Fruit fly (Drosophila melanogaster) whole organism, embryonic: ENCODE measurements around the gene CG15406.

Source experiments
- Aef1 ChIP-seq: fragments of 200-800 bp; sonication (Bioruptor generic); IDR thresholded peaks from 3 replicates; pipeline ENCODE4 v1.3.6; 2022; ENCODE audit warnings: missing biosample characterization, missing genetic modification characterization
- CG1024 ChIP-seq: fragments of 200-800 bp; sonication (Bioruptor generic); IDR thresholded peaks from 2 replicates; pipeline ENCODE4 v1.3.6; 2022; ENCODE audit warnings: missing biosample characterization, missing genetic modification characterization
- CG10565 ChIP-seq: fragments of 200-800 bp; sonication (Bioruptor generic); optimal IDR thresholded peaks from 3 replicates; lab custom pipeline; 2016; ENCODE audit warnings: missing biosample characterization, mild to moderate bottlenecking, missing genetic modification characterization
- CG11093 ChIP-seq: fragments of 200-800 bp; sonication (Bioruptor generic); IDR thresholded peaks from 3 replicates; pipeline ENCODE4 v1.3.6; 2022; ENCODE audit warnings: missing biosample characterization, missing genetic modification characterization
- CG11247 ChIP-seq: fragments of 200-800 bp; sonication (Bioruptor generic); IDR thresholded peaks from 2 replicates; pipeline ENCODE4 v1.3.6; 2022; ENCODE audit warnings: missing biosample characterization, missing genetic modification characterization
- CG11398 ChIP-seq: fragments of 200-800 bp; sonication (Bioruptor generic); optimal IDR thresholded peaks from 2 replicates; lab custom pipeline; 2016; ENCODE audit warnings: missing biosample characterization, missing genetic modification characterization
- CG14014 ChIP-seq: fragments of 200-800 bp; sonication (Bioruptor generic); IDR thresholded peaks from 2 replicates; pipeline ENCODE4 v1.3.6; 2022; ENCODE audit warnings: missing biosample characterization, missing genetic modification characterization
- CG1529 ChIP-seq: fragments of 200-800 bp; sonication (Bioruptor generic); optimal IDR thresholded peaks from 3 replicates; lab custom pipeline; 2018; ENCODE audit warnings: missing biosample characterization, missing genetic modification characterization
- CG17186 ChIP-seq: fragments of 200-800 bp; sonication (Bioruptor generic); optimal IDR thresholded peaks from 3 replicates; lab custom pipeline; 2017; ENCODE audit warnings: missing biosample characterization, missing genetic modification reagents, missing genetic modification characterization
- CG2202 ChIP-seq: fragments of 200-800 bp; sonication (Bioruptor generic); optimal IDR thresholded peaks from 2 replicates; lab custom pipeline; 2018; ENCODE audit warnings: missing biosample characterization, mild to moderate bottlenecking, missing genetic modification characterization
- CG2889 ChIP-seq: fragments of 200-800 bp; sonication (Bioruptor generic); IDR thresholded peaks from 3 replicates; pipeline ENCODE4 v1.3.6; 2022; ENCODE audit warnings: missing biosample characterization, missing genetic modification characterization
- CG31388 ChIP-seq: fragments of 200-800 bp; sonication (Bioruptor generic); optimal IDR thresholded peaks from 2 replicates; lab custom pipeline; 2016; ENCODE audit warnings: missing biosample characterization, missing genetic modification characterization
- CG4282 ChIP-seq: fragments of 200-800 bp; sonication (Bioruptor generic); optimal IDR thresholded peaks from 2 replicates; lab custom pipeline; 2016; ENCODE audit warnings: missing biosample characterization, missing genetic modification characterization
- CG4360 ChIP-seq: fragments of 200-800 bp; sonication (Bioruptor generic); IDR thresholded peaks from 2 replicates; pipeline ENCODE4 v1.3.6; 2022; ENCODE audit warnings: missing biosample characterization, missing genetic modification characterization
- CG5953 ChIP-seq: fragments of 200-800 bp; sonication (Bioruptor generic); IDR thresholded peaks from 2 replicates; pipeline ENCODE4 v1.3.6; 2022; ENCODE audit warnings: missing biosample characterization, missing genetic modification characterization
- CG6254 ChIP-seq: fragments of 200-800 bp; sonication (Bioruptor generic); optimal IDR thresholded peaks from 3 replicates; lab custom pipeline; 2017; ENCODE audit warnings: mild to moderate bottlenecking, missing biosample characterization, missing genetic modification reagents, missing genetic modification characterization
- CG6813 ChIP-seq: fragments of 200-800 bp; sonication (Bioruptor generic); optimal IDR thresholded peaks from 2 replicates; lab custom pipeline; 2017; ENCODE audit warnings: missing biosample characterization, missing genetic modification characterization, mild to moderate bottlenecking, moderate library complexity, missing genetic modification reagents
- CG7357 ChIP-seq: fragments of 200-800 bp; sonication (Bioruptor generic); IDR thresholded peaks from 3 replicates; pipeline ENCODE4 v1.3.6; 2022; ENCODE audit warnings: missing biosample characterization, missing genetic modification characterization
- CG9797 ChIP-seq: fragments of 200-800 bp; sonication (Bioruptor generic); optimal IDR thresholded peaks from 3 replicates; lab custom pipeline; 2018; ENCODE audit warnings: missing biosample characterization, mild to moderate bottlenecking, missing genetic modification characterization
- CG9932 ChIP-seq: fragments of 200-800 bp; sonication (Bioruptor generic); IDR thresholded peaks from 2 replicates; pipeline ENCODE4 v1.3.6; 2022; ENCODE audit warnings: missing biosample characterization, missing genetic modification characterization
- Dll ChIP-seq: fragments of 200-800 bp; sonication (Bioruptor generic); IDR thresholded peaks from 4 replicates; pipeline ENCODE4 v1.3.6; 2022; ENCODE audit warnings: missing biosample characterization, missing genetic modification characterization; ENCODE audit not compliant: partially characterized antibody
- E2f2 ChIP-seq: fragments of 200-800 bp; sonication (Bioruptor generic); IDR thresholded peaks from 2 replicates; pipeline ENCODE4 v1.3.6; 2022; ENCODE audit warnings: missing biosample characterization, missing genetic modification characterization
- Eip74EF ChIP-seq, 2 experiments: fragments of 200-800 bp in 1 of 2; fragments of >200 bp in 1 of 2; sonication (Bioruptor generic) in 1 of 2; optimal IDR thresholded peaks; 2 replicates each; lab custom pipeline; 2017 to 2019; ENCODE audit warnings: missing biosample characterization in 2 of 2, missing genetic modification characterization in 2 of 2, mild to moderate bottlenecking in 1 of 2, moderate library complexity in 1 of 2
- Fer2 ChIP-seq: fragments of 200-800 bp; sonication (Bioruptor generic); optimal IDR thresholded peaks from 2 replicates; lab custom pipeline; 2018; ENCODE audit warnings: missing biosample characterization, mild to moderate bottlenecking, missing genetic modification characterization, moderate library complexity
- HLH3B ChIP-seq: fragments of 200-800 bp; sonication (Bioruptor generic); IDR thresholded peaks from 2 replicates; pipeline ENCODE4 v1.3.6; 2022; ENCODE audit warnings: missing biosample characterization, missing genetic modification characterization
- Lim3 ChIP-seq: fragments of 200-800 bp; sonication (Bioruptor generic); IDR thresholded peaks from 2 replicates; pipeline ENCODE4 v1.3.6; 2022; ENCODE audit warnings: missing biosample characterization, missing genetic modification characterization
- TFAM ChIP-seq: fragments of 200-800 bp; sonication (Bioruptor generic); optimal IDR thresholded peaks from 2 replicates; lab custom pipeline; 2017; ENCODE audit warnings: missing biosample characterization, missing genetic modification characterization, inconsistent platforms
- Trl ChIP-seq, 3 experiments: fragments of >200 bp in 2 of 3; fragments of 200-800 bp in 1 of 3; sonication (Bioruptor generic) in 1 of 3; optimal IDR thresholded peaks; 2 replicates in 1 of 3; 3 replicates in 2 of 3; lab custom pipeline; 2016 to 2017; ENCODE audit warnings: missing biosample characterization in 1 of 3, missing genetic modification characterization in 1 of 3
- ara ChIP-seq: fragments of 200-800 bp; sonication (Bioruptor generic); IDR thresholded peaks from 2 replicates; pipeline ENCODE4 v1.3.6; 2022; ENCODE audit warnings: missing biosample characterization, missing genetic modification characterization
- bcd ChIP-seq: fragments of 200-800 bp; sonication (Bioruptor generic); optimal IDR thresholded peaks from 2 replicates; lab custom pipeline; 2017; ENCODE audit warnings: missing biosample characterization, mild to moderate bottlenecking, missing genetic modification characterization
- bsh ChIP-seq, 2 experiments: fragments of 200-800 bp; sonication (Bioruptor generic); optimal IDR thresholded peaks; 2 replicates each; lab custom pipeline; 2017 to 2018; ENCODE audit warnings: mild to moderate bottlenecking in 2 of 2, missing biosample characterization in 2 of 2, missing genetic modification characterization in 2 of 2, moderate library complexity in 1 of 2
- crp ChIP-seq, 2 experiments: fragments of 200-800 bp; sonication (Bioruptor generic); optimal IDR thresholded peaks; 2 replicates in 1 of 2; 3 replicates in 1 of 2; lab custom pipeline; 2017; ENCODE audit warnings: missing biosample characterization in 2 of 2, missing genetic modification characterization in 2 of 2, mild to moderate bottlenecking in 1 of 2, moderate library complexity in 1 of 2
- danr ChIP-seq: fragments of 200-800 bp; sonication (Bioruptor generic); IDR thresholded peaks from 2 replicates; pipeline ENCODE4 v1.3.6; 2022; ENCODE audit warnings: missing biosample characterization, missing genetic modification characterization
- dmrt99B ChIP-seq: fragments of 200-800 bp; sonication (Bioruptor generic); optimal IDR thresholded peaks from 2 replicates; lab custom pipeline; 2018; ENCODE audit warnings: missing biosample characterization, mild to moderate bottlenecking, missing genetic modification characterization, moderate library complexity
- ems ChIP-seq: fragments of 200-800 bp; sonication (Bioruptor generic); optimal IDR thresholded peaks from 3 replicates; lab custom pipeline; 2016; ENCODE audit warnings: missing biosample characterization, missing genetic modification characterization
- en ChIP-seq: fragments of 200-800 bp; sonication (Bioruptor generic); optimal IDR thresholded peaks from 2 replicates; lab custom pipeline; 2016; ENCODE audit warnings: missing biosample characterization, missing genetic modification characterization
- gem ChIP-seq: fragments of 200-800 bp; sonication (Bioruptor generic); optimal IDR thresholded peaks from 2 replicates; lab custom pipeline; 2019; ENCODE audit warnings: missing biosample characterization, mild to moderate bottlenecking, missing genetic modification characterization, moderate library complexity
- gt ChIP-seq: fragments of 200-800 bp; sonication (Bioruptor generic); IDR thresholded peaks from 2 replicates; pipeline ENCODE4 v1.3.6; 2022; ENCODE audit warnings: missing biosample characterization, missing genetic modification characterization
- hbn ChIP-seq: fragments of 200-800 bp; sonication (Bioruptor generic); IDR thresholded peaks from 2 replicates; pipeline ENCODE4 v1.3.6; 2022; ENCODE audit warnings: missing biosample characterization, missing genetic modification characterization; ENCODE audit not compliant: partially characterized antibody
- lbe ChIP-seq: fragments of 200-800 bp; sonication (Bioruptor generic); optimal IDR thresholded peaks from 2 replicates; lab custom pipeline; 2016; ENCODE audit warnings: missing biosample characterization, mild to moderate bottlenecking, missing genetic modification characterization
- lola ChIP-seq, 3 experiments: fragments of >200 bp in 2 of 3; fragments of 200-800 bp in 1 of 3; sonication (Bioruptor generic) in 1 of 3; optimal IDR thresholded peaks; 2 replicates each; lab custom pipeline; 2017 to 2019; ENCODE audit warnings: missing biosample characterization in 3 of 3, missing genetic modification characterization in 3 of 3, mild to moderate bottlenecking in 1 of 3, moderate library complexity in 1 of 3
- lov ChIP-seq, 2 experiments: fragments of 200-800 bp in 1 of 2; fragments of >200 bp in 1 of 2; sonication (Bioruptor generic) in 1 of 2; IDR thresholded peaks in 1 of 2; optimal IDR thresholded peaks in 1 of 2; 2 replicates in 1 of 2; 3 replicates in 1 of 2; pipeline versions ENCODE4 v1.3.6 to Lab custom; 2017 to 2022; ENCODE audit warnings: missing biosample characterization in 1 of 2, missing genetic modification characterization in 1 of 2
- pita ChIP-seq: fragments of 200-800 bp; sonication (Bioruptor generic); optimal IDR thresholded peaks from 2 replicates; lab custom pipeline; 2017; ENCODE audit warnings: missing biosample characterization, mild to moderate bottlenecking, missing genetic modification characterization
- pnt ChIP-seq: fragments of 200-800 bp; sonication (Bioruptor generic); optimal IDR thresholded peaks from 3 replicates; lab custom pipeline; 2016; ENCODE audit warnings: missing biosample characterization, missing genetic modification characterization
- pum ChIP-seq: fragments of 200-800 bp; sonication (Bioruptor generic); optimal IDR thresholded peaks from 2 replicates; lab custom pipeline; 2016; ENCODE audit warnings: missing biosample characterization, missing genetic modification characterization
- tio ChIP-seq: fragments of 200-800 bp; sonication (Bioruptor generic); optimal IDR thresholded peaks from 2 replicates; lab custom pipeline; 2017; ENCODE audit warnings: missing biosample characterization, missing genetic modification characterization, inconsistent platforms
- twi ChIP-seq: fragments of 200-800 bp; optimal IDR thresholded peaks from 2 replicates; lab custom pipeline; 2019; ENCODE audit warnings: missing biosample characterization, mild to moderate bottlenecking, missing genetic modification characterization, moderate library complexity
- yki ChIP-seq: fragments of >200 bp; optimal IDR thresholded peaks from 3 replicates; lab custom pipeline; 2018

CG15406 gene

DNA sequence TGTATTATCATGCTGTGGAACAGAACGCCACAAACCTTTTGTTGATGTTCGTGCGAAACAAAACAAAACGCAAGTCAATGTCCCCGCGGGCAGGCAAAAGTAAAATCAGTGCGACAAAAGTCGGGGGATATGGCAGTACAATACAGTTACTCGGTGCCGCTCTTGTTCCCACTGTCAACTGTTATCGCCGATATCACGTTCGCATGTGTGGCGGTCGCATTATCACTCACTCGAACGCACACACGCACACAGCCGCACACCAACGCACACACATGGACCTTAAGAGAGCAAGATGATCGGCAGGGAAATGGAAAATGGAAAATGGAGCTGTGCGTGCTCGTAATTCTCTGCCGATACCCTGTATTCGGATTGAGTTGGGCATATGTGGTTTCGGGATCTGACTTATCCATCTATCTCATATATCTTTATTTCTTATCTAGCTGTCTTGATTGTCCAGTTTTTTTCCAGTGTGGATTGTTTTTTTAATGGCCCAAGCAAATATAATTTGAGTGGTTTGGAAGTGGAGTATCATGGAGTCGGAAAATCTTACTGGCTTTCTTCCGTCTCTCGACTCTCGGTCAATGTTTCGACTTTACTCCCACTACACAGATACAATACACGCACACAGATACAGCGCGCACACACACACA, 29.7 kb downstream of the CG15406 start (continued):
- no peak for TF ChIP-seq pita (GFP tag; lab: Kevin White, UChicago)
- TF ChIP-seq CG11398: peak; percentile 79
- peak; percentile 67 for TF ChIP-seq CG5953
- TF ChIP-seq ems (GFP tag; lab: Kevin White, UChicago): peak; percentile 81
- peak; percentile 33; the same call in 1 of the 3 replicates for TF ChIP-seq CG2889 (GFP tag; lab: Robert Waterston, UW)
- peak; percentile 62 for TF ChIP-seq CG11247 (GFP tag; lab: Robert Waterston, UW)
- TF ChIP-seq lov (optimal IDR thresholded peaks at IDR 0.05; lab: Kevin White, UChicago): no peak
- peak; percentile 73; the same call in 1 of the 3 replicates for TF ChIP-seq lov (GFP tag; IDR thresholded peaks at IDR 0.05; lab: Robert Waterston, UW)
- TF ChIP-seq TFAM (GFP tag; lab: Kevin White, UChicago): peak; percentile 28
- TF ChIP-seq CG1529: peak; percentile 86
- peak; percentile 71 for TF ChIP-seq en (GFP tag; lab: Kevin White, UChicago)
- TF ChIP-seq pnt (GFP tag; lab: Kevin White, UChicago): peak; percentile 89
- TF ChIP-seq CG6813: peak; percentile 43
- peak; percentile 91 for TF ChIP-seq gem (tag; lab: Kevin White, UChicago)
- peak; percentile 68 for TF ChIP-seq bcd (GFP tag; lab: Kevin White, UChicago)
- TF ChIP-seq tio (GFP tag; lab: Kevin White, UChicago): peak; percentile 78
- peak; percentile 45 for TF ChIP-seq CG4282 (GFP tag; lab: Kevin White, UChicago)
- TF ChIP-seq E2f2: peak; percentile 19; the same call in 1 of the 2 replicates
- peak; percentile 88 for TF ChIP-seq ara (GFP tag; lab: Robert Waterston, UW)
- peak; percentile 83 for TF ChIP-seq CG11093 (GFP tag; lab: Robert Waterston, UW)
- TF ChIP-seq CG4360 (GFP tag; lab: Robert Waterston, UW): peak; percentile 54; the same call in 1 of the 2 replicates
- no peak for TF ChIP-seq CG14014 (GFP tag; lab: Robert Waterston, UW)
- TF ChIP-seq CG9932: no peak
- peak; percentile 67 for TF ChIP-seq gt (GFP tag; lab: Robert Waterston, UW)
- peak; percentile 80 for TF ChIP-seq HLH3B
- TF ChIP-seq Dll (GFP tag; lab: Robert Waterston, UW): no peak
- peak in 1 of 3 experiments; percentile 83 for TF ChIP-seq lola (GFP tag; optimal IDR thresholded peaks at IDR 0.05; lab: Kevin White, UChicago)
- TF ChIP-seq CG7357 (GFP tag; lab: Robert Waterston, UW): peak; percentile 61; the same call in 1 of the 3 replicates
- no peak for TF ChIP-seq hbn (GFP tag; lab: Robert Waterston, UW)
- TF ChIP-seq CG9797: no peak
- peak; percentile 73 for TF ChIP-seq CG1024
- TF ChIP-seq lbe: no peak
- TF ChIP-seq bsh (GFP tag; optimal IDR thresholded peaks at IDR 0.05; lab: Kevin White, UChicago): peak; percentile 68 to 96
- peak; percentile 55; the same call in 2 of the 3 replicates for TF ChIP-seq Aef1
- peak; percentile 81 for TF ChIP-seq dmrt99B (tag; lab: Kevin White, UChicago)
- peak; percentile 73 for TF ChIP-seq CG6254 (GFP tag; lab: Kevin White, UChicago)
- peak; percentile 88 for TF ChIP-seq pum (GFP tag; lab: Kevin White, UChicago)
- peak in 1 of 2 experiments; percentile 43 for TF ChIP-seq crp (GFP tag; optimal IDR thresholded peaks at IDR 0.05; lab: Kevin White, UChicago)
- no peak for TF ChIP-seq yki
- TF ChIP-seq Fer2 (tag; lab: Kevin White, UChicago): no peak
- TF ChIP-seq CG10565: peak; percentile 23
- peak; percentile 53 for TF ChIP-seq twi (tag; lab: Kevin White, UChicago)
- peak in 1 of 2 experiments; percentile 1 for TF ChIP-seq Trl (optimal IDR thresholded peaks at IDR 0.05; lab: Kevin White, UChicago)
- peak; percentile 83 for TF ChIP-seq Trl (GFP tag; optimal IDR thresholded peaks at IDR 0.05; lab: Kevin White, UChicago)
- TF ChIP-seq Lim3 (GFP tag; lab: Robert Waterston, UW): no peak
- TF ChIP-seq CG2202: peak; percentile 84
- no peak for TF ChIP-seq Eip74EF (GFP tag; optimal IDR thresholded peaks at IDR 0.05; lab: Kevin White, UChicago)
- peak; percentile 65 for TF ChIP-seq danr (GFP tag; lab: Robert Waterston, UW)
- peak; percentile 10 for TF ChIP-seq CG31388
- TF ChIP-seq CG17186 (GFP tag; lab: Kevin White, UChicago): peak; percentile 58
